Fruit fly (Drosophila melanogaster) whole organism, embryonic: ENCODE measurements around the gene CG15212.

Experiments used
- Ada2b ChIP-seq: fragments of 200-800 bp; sonication (Bioruptor generic); IDR thresholded peaks from 2 replicates; pipeline ENCODE4 v1.3.6; 2022; ENCODE audit warnings: missing biosample characterization, missing genetic modification characterization
- Adf1 ChIP-seq: fragments of 200-800 bp; sonication (Bioruptor generic); IDR thresholded peaks from 2 replicates; pipeline ENCODE4 v1.3.6; 2022; ENCODE audit warnings: missing biosample characterization, missing genetic modification characterization
- CG1024 ChIP-seq: fragments of 200-800 bp; sonication (Bioruptor generic); IDR thresholded peaks from 2 replicates; pipeline ENCODE4 v1.3.6; 2022; ENCODE audit warnings: missing biosample characterization, missing genetic modification characterization
- CG10462 ChIP-seq: fragments of 200-800 bp; sonication (Bioruptor generic); optimal IDR thresholded peaks from 2 replicates; lab custom pipeline; 2016; ENCODE audit warnings: missing biosample characterization, missing genetic modification characterization
- CG10654 ChIP-seq: fragments of 200-800 bp; sonication (Bioruptor generic); optimal IDR thresholded peaks from 2 replicates; lab custom pipeline; 2016; ENCODE audit warnings: missing biosample characterization, missing genetic modification characterization
- CG11247 ChIP-seq: fragments of 200-800 bp; sonication (Bioruptor generic); IDR thresholded peaks from 2 replicates; pipeline ENCODE4 v1.3.6; 2022; ENCODE audit warnings: missing biosample characterization, missing genetic modification characterization
- CG11696 ChIP-seq: fragments of 200-800 bp; sonication (Bioruptor generic); IDR thresholded peaks from 2 replicates; pipeline ENCODE4 v1.3.6; 2022; ENCODE audit warnings: missing biosample characterization, missing genetic modification characterization
- CG12659 ChIP-seq: fragments of 200-800 bp; sonication (Bioruptor generic); optimal IDR thresholded peaks from 3 replicates; lab custom pipeline; 2017; ENCODE audit warnings: mild to moderate bottlenecking, missing biosample characterization, missing genetic modification reagents, missing genetic modification characterization
- CG18619 ChIP-seq: fragments of 200-800 bp; sonication (Bioruptor generic); optimal IDR thresholded peaks from 3 replicates; lab custom pipeline; 2017; ENCODE audit warnings: missing biosample characterization, mild to moderate bottlenecking, missing genetic modification characterization
- CG2202 ChIP-seq: fragments of 200-800 bp; sonication (Bioruptor generic); optimal IDR thresholded peaks from 2 replicates; lab custom pipeline; 2018; ENCODE audit warnings: missing biosample characterization, mild to moderate bottlenecking, missing genetic modification characterization
- CG30020 ChIP-seq: fragments of 200-800 bp; optimal IDR thresholded peaks from 2 replicates; lab custom pipeline; 2019; ENCODE audit warnings: missing biosample characterization, mild to moderate bottlenecking, missing genetic modification characterization, moderate library complexity
- CG30431 ChIP-seq: fragments of 200-800 bp; sonication (Bioruptor generic); optimal IDR thresholded peaks from 2 replicates; lab custom pipeline; 2017; ENCODE audit warnings: missing biosample characterization, missing genetic modification characterization
- CG31365 ChIP-seq: fragments of 200-800 bp; sonication (Bioruptor generic); optimal IDR thresholded peaks from 2 replicates; lab custom pipeline; 2018; ENCODE audit warnings: missing biosample characterization, mild to moderate bottlenecking, missing genetic modification characterization
- CG34376 ChIP-seq: fragments of 200-800 bp; sonication (Bioruptor generic); optimal IDR thresholded peaks from 2 replicates; lab custom pipeline; 2018; ENCODE audit warnings: missing biosample characterization, mild to moderate bottlenecking, missing genetic modification characterization
- CG4328 ChIP-seq: fragments of 200-800 bp; sonication (Bioruptor generic); optimal IDR thresholded peaks from 3 replicates; lab custom pipeline; 2017; ENCODE audit warnings: missing biosample characterization, missing genetic modification reagents, missing genetic modification characterization
- CG6791 ChIP-seq: fragments of 200-800 bp; sonication (Bioruptor generic); IDR thresholded peaks from 3 replicates; pipeline ENCODE4 v1.3.6; 2022; ENCODE audit warnings: missing biosample characterization, missing genetic modification characterization; ENCODE audit not compliant: partially characterized antibody
- CG6813 ChIP-seq: fragments of 200-800 bp; sonication (Bioruptor generic); optimal IDR thresholded peaks from 2 replicates; lab custom pipeline; 2017; ENCODE audit warnings: missing biosample characterization, missing genetic modification characterization, mild to moderate bottlenecking, moderate library complexity, missing genetic modification reagents
- CG7357 ChIP-seq: fragments of 200-800 bp; sonication (Bioruptor generic); IDR thresholded peaks from 3 replicates; pipeline ENCODE4 v1.3.6; 2022; ENCODE audit warnings: missing biosample characterization, missing genetic modification characterization
- CG8089 ChIP-seq: fragments of 200-800 bp; sonication (Bioruptor generic); optimal IDR thresholded peaks from 3 replicates; lab custom pipeline; 2016; ENCODE audit warnings: missing biosample characterization, missing genetic modification characterization
- CG8290 ChIP-seq, 3 experiments: fragments of 200-800 bp; sonication (Bioruptor generic); optimal IDR thresholded peaks; 2 replicates each; lab custom pipeline; 2016 to 2019; ENCODE audit warnings: missing biosample characterization in 3 of 3, missing genetic modification characterization in 3 of 3, mild to moderate bottlenecking in 2 of 3, moderate library complexity in 1 of 3
- CG8388 ChIP-seq: fragments of 200-800 bp; sonication (Bioruptor generic); optimal IDR thresholded peaks from 2 replicates; lab custom pipeline; 2019; ENCODE audit warnings: missing biosample characterization, mild to moderate bottlenecking, missing genetic modification characterization, moderate library complexity
- Chrac-16 ChIP-seq: fragments of 200-800 bp; sonication (Bioruptor generic); optimal IDR thresholded peaks from 3 replicates; lab custom pipeline; 2016; ENCODE audit warnings: missing biosample characterization, missing genetic modification characterization
- Dip3 ChIP-seq: fragments of 200-800 bp; sonication (Bioruptor generic); optimal IDR thresholded peaks from 3 replicates; lab custom pipeline; 2016; ENCODE audit warnings: missing biosample characterization, missing genetic modification characterization
- HLH3B ChIP-seq: fragments of 200-800 bp; sonication (Bioruptor generic); IDR thresholded peaks from 2 replicates; pipeline ENCODE4 v1.3.6; 2022; ENCODE audit warnings: missing biosample characterization, missing genetic modification characterization
- Hmx ChIP-seq: fragments of 200-800 bp; sonication (Bioruptor generic); optimal IDR thresholded peaks from 2 replicates; lab custom pipeline; 2016; ENCODE audit warnings: missing biosample characterization, missing genetic modification characterization
- Jarid2 ChIP-seq: fragments of 200-800 bp; sonication (Bioruptor generic); optimal IDR thresholded peaks from 3 replicates; lab custom pipeline; 2017; ENCODE audit warnings: mild to moderate bottlenecking, missing biosample characterization, missing genetic modification reagents, missing genetic modification characterization
- MESR4 ChIP-seq: fragments of 200-800 bp; sonication (Bioruptor generic); optimal IDR thresholded peaks from 2 replicates; lab custom pipeline; 2018; ENCODE audit warnings: missing biosample characterization, mild to moderate bottlenecking, missing genetic modification characterization, moderate library complexity
- Nf-YC ChIP-seq: fragments of 200-800 bp; optimal IDR thresholded peaks from 3 replicates; lab custom pipeline; 2019; ENCODE audit warnings: missing biosample characterization, mild to moderate bottlenecking, missing genetic modification characterization, moderate library complexity
- NfI ChIP-seq: fragments of 200-800 bp; sonication (Bioruptor generic); optimal IDR thresholded peaks from 3 replicates; lab custom pipeline; 2018; ENCODE audit warnings: missing biosample characterization, mild to moderate bottlenecking, missing genetic modification characterization, moderate library complexity
- Pdp1 ChIP-seq, 2 experiments: fragments of 200-800 bp; sonication (Bioruptor generic); optimal IDR thresholded peaks; 3 replicates each; lab custom pipeline; 2016; ENCODE audit warnings: missing biosample characterization in 2 of 2, missing genetic modification characterization in 2 of 2, mild to moderate bottlenecking in 1 of 2, moderate library complexity in 1 of 2
- Rx ChIP-seq: fragments of 200-800 bp; sonication (Bioruptor generic); IDR thresholded peaks from 2 replicates; pipeline ENCODE4 v1.3.6; 2022; ENCODE audit warnings: missing biosample characterization, missing genetic modification characterization
- Scr ChIP-seq: fragments of 200-800 bp; sonication (Bioruptor generic); IDR thresholded peaks from 2 replicates; pipeline ENCODE4 v1.3.6; 2022; ENCODE audit warnings: missing biosample characterization, missing genetic modification characterization; ENCODE audit not compliant: partially characterized antibody
- Sox102F ChIP-seq: fragments of 200-800 bp; sonication (Bioruptor generic); optimal IDR thresholded peaks from 2 replicates; lab custom pipeline; 2018; ENCODE audit warnings: missing biosample characterization, mild to moderate bottlenecking, missing genetic modification characterization, moderate library complexity
- Vsx1 ChIP-seq: fragments of 200-800 bp; sonication (Bioruptor generic); optimal IDR thresholded peaks from 2 replicates; lab custom pipeline; 2017; ENCODE audit warnings: missing biosample characterization, mild to moderate bottlenecking, missing genetic modification characterization, missing genetic modification reagents
- ac ChIP-seq: fragments of 200-800 bp; sonication (Bioruptor generic); optimal IDR thresholded peaks from 3 replicates; lab custom pipeline; 2017; ENCODE audit warnings: missing biosample characterization, mild to moderate bottlenecking, missing genetic modification characterization
- ap ChIP-seq: fragments of 200-800 bp; sonication (Bioruptor generic); IDR thresholded peaks from 2 replicates; pipeline ENCODE4 v1.3.6; 2022; ENCODE audit warnings: missing biosample characterization, missing genetic modification characterization
- crol ChIP-seq: fragments of 200-800 bp; sonication (Bioruptor generic); IDR thresholded peaks from 2 replicates; pipeline ENCODE4 v1.3.6; 2022; ENCODE audit warnings: missing biosample characterization, missing genetic modification characterization
- dmrt99B ChIP-seq: fragments of 200-800 bp; sonication (Bioruptor generic); optimal IDR thresholded peaks from 2 replicates; lab custom pipeline; 2018; ENCODE audit warnings: missing biosample characterization, mild to moderate bottlenecking, missing genetic modification characterization, moderate library complexity
- gt ChIP-seq: fragments of 200-800 bp; sonication (Bioruptor generic); IDR thresholded peaks from 2 replicates; pipeline ENCODE4 v1.3.6; 2022; ENCODE audit warnings: missing biosample characterization, missing genetic modification characterization
- hkb ChIP-seq, 2 experiments: fragments of 200-800 bp in 1 of 2; fragments of >200 bp in 1 of 2; sonication (Bioruptor generic) in 1 of 2; IDR thresholded peaks in 1 of 2; optimal IDR thresholded peaks in 1 of 2; 2 replicates each; pipeline versions ENCODE4 v1.3.6 to Lab custom; 2017 to 2022; ENCODE audit warnings: missing biosample characterization in 1 of 2, missing genetic modification characterization in 1 of 2
- lab ChIP-seq: fragments of 200-800 bp; sonication (Bioruptor generic); optimal IDR thresholded peaks from 3 replicates; lab custom pipeline; 2017; ENCODE audit warnings: missing biosample characterization, missing genetic modification characterization, mild to moderate bottlenecking, moderate library complexity, missing genetic modification reagents
- oc ChIP-seq: fragments of 200-800 bp; sonication (Bioruptor generic); optimal IDR thresholded peaks from 2 replicates; lab custom pipeline; 2018; ENCODE audit warnings: missing biosample characterization, mild to moderate bottlenecking, missing genetic modification characterization, moderate library complexity
- pan ChIP-seq, 4 experiments: fragments of >200 bp in 3 of 4; fragments of 200-800 bp in 1 of 4; sonication (Bioruptor generic) in 1 of 4; optimal IDR thresholded peaks in 3 of 4; IDR thresholded peaks in 1 of 4; 2 replicates each; pipeline versions ENCODE4 v1.3.6 to Lab custom; 2017 to 2022; ENCODE audit warnings: missing biosample characterization in 2 of 4, missing genetic modification characterization in 2 of 4, mixed read lengths in 1 of 4
- psq ChIP-seq: fragments of 200-800 bp; sonication (Bioruptor generic); optimal IDR thresholded peaks from 2 replicates; lab custom pipeline; 2017; ENCODE audit warnings: missing biosample characterization, missing genetic modification characterization
- scrt ChIP-seq: fragments of 200-800 bp; sonication (Bioruptor generic); optimal IDR thresholded peaks from 2 replicates; lab custom pipeline; 2018; ENCODE audit warnings: missing biosample characterization, mild to moderate bottlenecking, missing genetic modification characterization, moderate library complexity
- sisA ChIP-seq: fragments of 200-800 bp; sonication (Bioruptor generic); IDR thresholded peaks from 2 replicates; pipeline ENCODE4 v1.3.6; 2022; ENCODE audit warnings: missing biosample characterization, missing genetic modification characterization
- slou ChIP-seq: fragments of 200-800 bp; sonication (Bioruptor generic); optimal IDR thresholded peaks from 3 replicates; lab custom pipeline; 2016; ENCODE audit warnings: missing biosample characterization, missing genetic modification characterization
- trh ChIP-seq: fragments of 200-800 bp; sonication (Bioruptor generic); optimal IDR thresholded peaks from 2 replicates; lab custom pipeline; 2016; ENCODE audit warnings: missing biosample characterization, missing genetic modification characterization

The CG15212 gene

dm6 chr3L:5139312-5139711 is 8.0 kb downstream of the CG15212 start, which contains the start of the genes Tcs5 and CHMP2B (continued):
- TF ChIP-seq ac (peak; percentile 99), CG10462 (GFP tag; lab: Kevin White, UChicago) (peak; percentile 100), Dip3 (GFP tag; lab: Kevin White, UChicago) (peak; percentile 100), CG31365 (tag; lab: Kevin White, UChicago) (peak; percentile 93), CG34376 (peak; percentile 99), NfI (GFP tag; lab: Kevin White, UChicago) (peak; percentile 100), slou (GFP tag; lab: Kevin White, UChicago) (peak; percentile 99), Sox102F (GFP tag; lab: Kevin White, UChicago) (peak; percentile 100), Rx (peak; percentile 100), CG11696 (GFP tag; lab: Robert Waterston, UW) (peak; percentile 99), psq (GFP tag; lab: Kevin White, UChicago) (peak; percentile 98), dmrt99B (tag; lab: Kevin White, UChicago) (peak; percentile 99), ap (peak; percentile 100), CG18619 (GFP tag; lab: Kevin White, UChicago) (peak; percentile 100), CG7357 (GFP tag; lab: Robert Waterston, UW) (peak; percentile 100), crol (GFP tag; lab: Robert Waterston, UW) (peak; percentile 94), CG10654 (GFP tag; lab: Kevin White, UChicago) (peak; percentile 100), Vsx1 (peak; percentile 98), scrt (peak; percentile 98), CG6791 (GFP tag; lab: Robert Waterston, UW) (peak; percentile 51; the same call in 1 of the 3 replicates), CG6813 (GFP tag; lab: Kevin White, UChicago) (peak; percentile 99), Nf-YC (peak; percentile 86), Ada2b (GFP tag; lab: Robert Waterston, UW) (peak; percentile 100), Scr (GFP tag; lab: Robert Waterston, UW) (peak; percentile 30; the same call in 1 of the 2 replicates), CG12659 (peak; percentile 100), CG30020 (tag; lab: Kevin White, UChicago) (peak; percentile 92), hkb (optimal IDR thresholded peaks at IDR 0.05; lab: Kevin White, UChicago) (peak; percentile 77), hkb (GFP tag; IDR thresholded peaks at IDR 0.05; lab: Robert Waterston, UW) (peak; percentile 100), pan (optimal IDR thresholded peaks at IDR 0.05; lab: Kevin White, UChicago) (no peak), pan (GFP tag; optimal IDR thresholded peaks at IDR 0.05 in 1 of 2, IDR thresholded peaks at IDR 0.05 in 1 of 2) (peak in 1 of 2 experiments; percentile 100), gt (GFP tag; lab: Robert Waterston, UW) (peak; percentile 100), lab (peak; percentile 100), CG4328 (GFP tag; lab: Kevin White, UChicago) (peak; percentile 99), CG1024 (peak; percentile 99), HLH3B (peak; percentile 100), Hmx (GFP tag; lab: Kevin White, UChicago) (no peak), CG8089 (GFP tag; lab: Kevin White, UChicago) (peak; percentile 99), trh (GFP tag; lab: Kevin White, UChicago) (peak; percentile 100), CG2202 (tag; lab: Kevin White, UChicago) (peak; percentile 100), MESR4 (GFP tag; lab: Kevin White, UChicago) (peak; percentile 94), Chrac-16 (GFP tag; lab: Kevin White, UChicago) (peak; percentile 100), CG11247 (GFP tag; lab: Robert Waterston, UW) (peak; percentile 100), CG8290 (GFP tag; optimal IDR thresholded peaks at IDR 0.05; lab: Kevin White, UChicago) (peak; percentile 99), CG8290 (tag; optimal IDR thresholded peaks at IDR 0.05; lab: Kevin White, UChicago) (peak; percentile 98 to 99), Jarid2 (GFP tag; lab: Kevin White, UChicago) (peak; percentile 94), Pdp1 (GFP tag; optimal IDR thresholded peaks at IDR 0.05; lab: Kevin White, UChicago) (peak; percentile 99 to 100), CG8388 (peak; percentile 99), sisA (GFP tag; lab: Robert Waterston, UW) (peak; percentile 100), oc (tag; lab: Kevin White, UChicago) (peak; percentile 100), CG30431 (GFP tag; lab: Kevin White, UChicago) (peak; percentile 100), Adf1 (GFP tag; lab: Robert Waterston, UW) (peak; percentile 94)
